Worm (Caenorhabditis elegans): ENCODE results near the gene C05E7.3.

Gene C05E7.3

ce11 chrX:12943166-12943565 lies 3.3 kb downstream of the C05E7.3 start, which contains the start of gene gmap-2:
gmap-2 (minus strand) TSS chrX:12943266.
- TF ChIP-seq unc-62 (GFP tag; optimal IDR thresholded peaks at IDR 0.05), result no peak

- no peak for TF ChIP-seq unc-62 (GFP tag; optimal IDR thresholded peaks at IDR 0.05)
Observed at ce11 chrX:12942296-12942695, 4.1 kb downstream of the C05E7.3 start.

- TF ChIP-seq unc-62 (GFP tag; optimal IDR thresholded peaks at IDR 0.05), result no peak
Observed at ce11 chrX:12940811-12941210, 5.6 kb downstream of the C05E7.3 start, which contains the start of gene gmap-3. gmap-3 (minus strand) TSS chrX:12940958.

ce11 chrX:12937521-12937920 lies 8.9 kb downstream of the C05E7.3 start:
- no peak for TF ChIP-seq unc-62 (GFP tag; optimal IDR thresholded peaks at IDR 0.05)

- TF ChIP-seq unc-62 (GFP tag; optimal IDR thresholded peaks at IDR 0.05), result no peak
Observed at ce11 chrX:12935694-12936093, 10.7 kb downstream of the C05E7.3 start.

ce11 chrX:12934768-12935167 lies 11.7 kb downstream of the C05E7.3 start, which contains the start of gene gmap-1:
gmap-1 (minus strand) TSS chrX:12934978.
- TF ChIP-seq unc-62 (GFP tag; optimal IDR thresholded peaks at IDR 0.05), result no peak

- TF ChIP-seq unc-62 (GFP tag; optimal IDR thresholded peaks at IDR 0.05), result no peak
Observed at ce11 chrX:12929961-12930360, 16.5 kb downstream of the C05E7.3 start, which contains the start of gene C34E7.3. C34E7.3 (plus strand) TSS chrX:12930261.

- TF ChIP-seq unc-62 (GFP tag; optimal IDR thresholded peaks at IDR 0.05), result no peak
Observed at ce11 chrX:12928753-12929152, 17.7 kb downstream of the C05E7.3 start.

- TF ChIP-seq unc-62 (GFP tag; optimal IDR thresholded peaks at IDR 0.05), result no peak
Observed at ce11 chrX:12926998-12927397, 19.4 kb downstream of the C05E7.3 start.

ce11 chrX:12918454-12918853 lies 28.0 kb downstream of the C05E7.3 start:
- TF ChIP-seq unc-62 (GFP tag; optimal IDR thresholded peaks at IDR 0.05), result no peak

- no peak for TF ChIP-seq unc-62 (GFP tag; optimal IDR thresholded peaks at IDR 0.05)
Observed at ce11 chrX:12916418-12916817, 30.0 kb downstream of the C05E7.3 start.

ce11 chrX:12915693-12916092 lies 30.7 kb downstream of the C05E7.3 start:
- TF ChIP-seq unc-62 (GFP tag; optimal IDR thresholded peaks at IDR 0.05), result no peak

- TF ChIP-seq unc-62 (GFP tag; optimal IDR thresholded peaks at IDR 0.05), result no peak
Observed at ce11 chrX:12915058-12915457, 31.4 kb downstream of the C05E7.3 start.

ce11 chrX:12914209-12914608 lies 32.2 kb downstream of the C05E7.3 start:
- no peak for TF ChIP-seq unc-62 (GFP tag; optimal IDR thresholded peaks at IDR 0.05)

ce11 chrX:12913398-12914071 lies 32.9 kb downstream of the C05E7.3 start:
- no peak for TF ChIP-seq unc-62 (GFP tag; optimal IDR thresholded peaks at IDR 0.05)

- TF ChIP-seq unc-62 (GFP tag; optimal IDR thresholded peaks at IDR 0.05), result no peak
Observed at ce11 chrX:12912435-12912834, 34.0 kb downstream of the C05E7.3 start.

ce11 chrX:12911235-12911634 lies 35.2 kb downstream of the C05E7.3 start:
- no peak for TF ChIP-seq unc-62 (GFP tag; optimal IDR thresholded peaks at IDR 0.05)

- no peak for TF ChIP-seq unc-62 (GFP tag; optimal IDR thresholded peaks at IDR 0.05)
Observed at ce11 chrX:12909910-12910309, 36.5 kb downstream of the C05E7.3 start.
